Worm (Caenorhabditis elegans): Measurements from ENCODE around the gene clec-34.

DNA sequence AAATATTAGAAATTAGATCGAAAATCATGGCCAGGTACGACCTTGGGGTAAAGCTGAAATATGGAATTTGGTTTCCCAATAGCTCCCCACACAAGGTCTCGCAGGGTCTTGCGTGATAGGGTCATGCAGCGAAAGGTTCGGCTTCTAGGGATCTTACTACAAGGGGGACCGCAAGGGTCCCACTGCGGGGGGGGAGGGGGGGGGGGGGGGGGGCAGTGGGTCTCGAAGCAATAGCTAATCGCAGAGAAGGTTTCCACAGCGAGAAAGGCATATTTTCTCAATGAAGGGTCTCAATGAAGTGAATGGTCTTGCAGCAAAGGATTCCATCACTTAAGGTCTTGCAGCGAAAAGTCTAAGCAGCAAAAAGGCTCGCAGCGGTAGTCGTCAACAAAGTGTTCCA is 42.6 kb upstream of the clec-34 start:
- TF ChIP-seq fkh-10 (GFP tag; optimal IDR thresholded peaks at IDR 0.05) (no peak), nhr-237 (tag; optimal IDR thresholded peaks at IDR 0.05) (no peak), ama-1 (optimal IDR thresholded peaks at IDR 0.05) (no peak), mdl-1 (tag; optimal IDR thresholded peaks at IDR 0.05) (no peak), lin-15B (tag; optimal IDR thresholded peaks at IDR 0.05) (no peak), snpc-4 (tag; optimal IDR thresholded peaks at IDR 0.05) (no peak), lin-39 (tag; optimal IDR thresholded peaks at IDR 0.05) (no peak), ceh-16 (tag; optimal IDR thresholded peaks at IDR 0.05) (no peak), sea-2 (GFP tag; optimal IDR thresholded peaks at IDR 0.05) (no peak), ceh-9 (tag; optimal IDR thresholded peaks at IDR 0.05) (no peak)

All from whole organism, L3 larva.